Fruit fly (Drosophila melanogaster) whole organism, embryonic: ENCODE data around the gene CG31816.

ENCODE experiments used
- CG32767 ChIP-seq: fragments of 200-800 bp; sonication (Bioruptor generic); IDR thresholded peaks from 2 replicates; pipeline ENCODE4 v1.3.6; 2022; ENCODE audit warnings: missing biosample characterization, missing genetic modification characterization
- ERR ChIP-seq: fragments of 200-800 bp; sonication (Bioruptor generic); optimal IDR thresholded peaks from 2 replicates; lab custom pipeline; 2016; ENCODE audit warnings: missing biosample characterization, missing genetic modification characterization
- aop ChIP-seq: fragments of 200-800 bp; sonication (Bioruptor generic); IDR thresholded peaks from 2 replicates; pipeline ENCODE4 v1.3.6; 2022; ENCODE audit warnings: missing biosample characterization, missing genetic modification characterization
- gem ChIP-seq: fragments of 200-800 bp; sonication (Bioruptor generic); optimal IDR thresholded peaks from 2 replicates; lab custom pipeline; 2019; ENCODE audit warnings: missing biosample characterization, mild to moderate bottlenecking, missing genetic modification characterization, moderate library complexity
- p53 ChIP-seq: fragments of 200-800 bp; sonication (Bioruptor generic); optimal IDR thresholded peaks from 2 replicates; lab custom pipeline; 2016; ENCODE audit warnings: missing biosample characterization, missing genetic modification characterization
- sisA ChIP-seq: fragments of 200-800 bp; sonication (Bioruptor generic); IDR thresholded peaks from 2 replicates; pipeline ENCODE4 v1.3.6; 2022; ENCODE audit warnings: missing biosample characterization, missing genetic modification characterization

dm6 chr2L:16499559-16499958 lies 42.8 kb upstream of the CG31816 start:
- TF ChIP-seq CG32767 (no peak), ERR (GFP tag; lab: Kevin White, UChicago) (no peak), p53 (GFP tag; lab: Kevin White, UChicago) (no peak), sisA (GFP tag; lab: Robert Waterston, UW) (no peak), aop (GFP tag; lab: Robert Waterston, UW) (no peak), gem (tag; lab: Kevin White, UChicago) (no peak)
